Fruit fly (Drosophila melanogaster) whole organism, embryonic: ENCODE measurements around the gene CG11710.

Source experiments
- Atf6 ChIP-seq: fragments of 200-800 bp; sonication (Bioruptor generic); IDR thresholded peaks from 2 replicates; pipeline ENCODE4 v1.3.6; 2022; ENCODE audit warnings: missing biosample characterization, missing genetic modification characterization
- CG1024 ChIP-seq: fragments of 200-800 bp; sonication (Bioruptor generic); IDR thresholded peaks from 2 replicates; pipeline ENCODE4 v1.3.6; 2022; ENCODE audit warnings: missing biosample characterization, missing genetic modification characterization
- CG10321 ChIP-seq: fragments of 200-800 bp; sonication (Bioruptor generic); IDR thresholded peaks from 2 replicates; pipeline ENCODE4 v1.3.6; 2022; ENCODE audit warnings: missing biosample characterization, missing genetic modification characterization
- CG12391 ChIP-seq: fragments of 200-800 bp; sonication (Bioruptor generic); optimal IDR thresholded peaks from 3 replicates; lab custom pipeline; 2018; ENCODE audit warnings: missing biosample characterization, mild to moderate bottlenecking, missing genetic modification characterization, moderate library complexity
- CG13775 ChIP-seq: fragments of 200-800 bp; sonication (Bioruptor generic); optimal IDR thresholded peaks from 3 replicates; lab custom pipeline; 2017; ENCODE audit warnings: missing biosample characterization, mild to moderate bottlenecking, missing genetic modification characterization
- CG15696 ChIP-seq: fragments of 200-800 bp; sonication (Bioruptor generic); optimal IDR thresholded peaks from 2 replicates; lab custom pipeline; 2019; ENCODE audit warnings: missing biosample characterization, mild to moderate bottlenecking, missing genetic modification characterization, moderate library complexity
- CG2875 ChIP-seq: fragments of 200-800 bp; sonication (Bioruptor generic); optimal IDR thresholded peaks from 2 replicates; lab custom pipeline; 2017; ENCODE audit warnings: missing biosample characterization, mild to moderate bottlenecking, missing genetic modification characterization, missing genetic modification reagents
- CG31388 ChIP-seq: fragments of 200-800 bp; sonication (Bioruptor generic); optimal IDR thresholded peaks from 2 replicates; lab custom pipeline; 2016; ENCODE audit warnings: missing biosample characterization, missing genetic modification characterization
- CG3281 ChIP-seq: fragments of 200-800 bp; sonication (Bioruptor generic); optimal IDR thresholded peaks from 3 replicates; lab custom pipeline; 2017; ENCODE audit warnings: missing biosample characterization, mild to moderate bottlenecking, missing genetic modification characterization
- CG6689 ChIP-seq: fragments of 200-800 bp; sonication (Bioruptor generic); IDR thresholded peaks from 2 replicates; pipeline ENCODE4 v1.3.6; 2022; ENCODE audit warnings: missing biosample characterization, missing genetic modification characterization
- CG7839 ChIP-seq: fragments of 200-800 bp; sonication (Bioruptor generic); optimal IDR thresholded peaks from 3 replicates; lab custom pipeline; 2018; ENCODE audit warnings: missing biosample characterization, mild to moderate bottlenecking, missing genetic modification characterization, moderate library complexity
- CG8281 ChIP-seq: fragments of 200-800 bp; sonication (Bioruptor generic); optimal IDR thresholded peaks from 2 replicates; lab custom pipeline; 2018; ENCODE audit warnings: missing biosample characterization, mild to moderate bottlenecking, missing genetic modification characterization, moderate library complexity
- CG8478 ChIP-seq: fragments of >200 bp; optimal IDR thresholded peaks from 2 replicates; lab custom pipeline; 2018
- CG8924 ChIP-seq: fragments of 200-800 bp; optimal IDR thresholded peaks from 3 replicates; lab custom pipeline; 2019; ENCODE audit warnings: missing biosample characterization, mild to moderate bottlenecking, missing genetic modification characterization, moderate library complexity
- CG9727 ChIP-seq: fragments of 200-800 bp; sonication (Bioruptor generic); optimal IDR thresholded peaks from 3 replicates; lab custom pipeline; 2017; ENCODE audit warnings: missing biosample characterization, mild to moderate bottlenecking, missing genetic modification characterization
- CoRest ChIP-seq: fragments of 200-800 bp; sonication (Bioruptor generic); optimal IDR thresholded peaks from 3 replicates; lab custom pipeline; 2018; ENCODE audit warnings: missing biosample characterization, mild to moderate bottlenecking, missing genetic modification characterization, moderate library complexity
- D19B ChIP-seq: fragments of 200-800 bp; sonication (Bioruptor generic); optimal IDR thresholded peaks from 2 replicates; lab custom pipeline; 2017; ENCODE audit warnings: missing biosample characterization, mild to moderate bottlenecking, missing genetic modification characterization
- Fer1 ChIP-seq: fragments of 200-800 bp; sonication (Bioruptor generic); optimal IDR thresholded peaks from 2 replicates; lab custom pipeline; 2017; ENCODE audit warnings: missing biosample characterization, mild to moderate bottlenecking, missing genetic modification characterization
- GATAe ChIP-seq: fragments of 200-800 bp; sonication (Bioruptor generic); conservative IDR thresholded peaks from 2 replicates; pipeline ENCODE4 v1.3.6; 2022; ENCODE audit warnings: missing biosample characterization, missing genetic modification characterization
- Gug ChIP-seq: fragments of 200-800 bp; sonication (Bioruptor generic); IDR thresholded peaks from 4 replicates; pipeline ENCODE4 v1.3.6; 2022; ENCODE audit warnings: missing biosample characterization, missing genetic modification characterization
- HLH54F ChIP-seq: fragments of 200-800 bp; sonication (Bioruptor generic); optimal IDR thresholded peaks from 3 replicates; lab custom pipeline; 2016; ENCODE audit warnings: missing biosample characterization, missing genetic modification characterization
- Hsf ChIP-seq: fragments of 200-800 bp; sonication (Bioruptor generic); optimal IDR thresholded peaks from 3 replicates; lab custom pipeline; 2016; ENCODE audit warnings: missing biosample characterization, missing genetic modification characterization
- Oaz ChIP-seq: fragments of 200-800 bp; sonication (Bioruptor generic); IDR thresholded peaks from 2 replicates; pipeline ENCODE4 v1.3.6; 2022; ENCODE audit warnings: missing biosample characterization, missing genetic modification characterization
- Oli ChIP-seq: fragments of 200-800 bp; sonication (Bioruptor generic); optimal IDR thresholded peaks from 2 replicates; lab custom pipeline; 2018; ENCODE audit warnings: missing biosample characterization, mild to moderate bottlenecking, missing genetic modification characterization, moderate library complexity
- al ChIP-seq: fragments of 200-800 bp; sonication (Bioruptor generic); IDR thresholded peaks from 2 replicates; pipeline ENCODE4 v1.3.6; 2022; ENCODE audit warnings: missing biosample characterization, missing genetic modification characterization
- bab2 ChIP-seq: fragments of 200-800 bp; sonication (Bioruptor generic); optimal IDR thresholded peaks from 2 replicates; lab custom pipeline; 2016; ENCODE audit warnings: missing biosample characterization, missing genetic modification characterization
- cwo ChIP-seq: fragments of 200-800 bp; sonication (Bioruptor generic); optimal IDR thresholded peaks from 3 replicates; lab custom pipeline; 2017; ENCODE audit warnings: missing biosample characterization, missing genetic modification characterization, mild to moderate bottlenecking, moderate library complexity, missing genetic modification reagents
- danr ChIP-seq: fragments of 200-800 bp; sonication (Bioruptor generic); IDR thresholded peaks from 2 replicates; pipeline ENCODE4 v1.3.6; 2022; ENCODE audit warnings: missing biosample characterization, missing genetic modification characterization
- disco-r ChIP-seq: fragments of 200-800 bp; sonication (Bioruptor generic); optimal IDR thresholded peaks from 2 replicates; lab custom pipeline; 2016; ENCODE audit warnings: missing biosample characterization, missing genetic modification characterization
- dm ChIP-seq: fragments of 200-800 bp; sonication (Bioruptor generic); optimal IDR thresholded peaks from 3 replicates; lab custom pipeline; 2016; ENCODE audit warnings: missing biosample characterization, missing genetic modification characterization
- dmrt11E ChIP-seq: fragments of 200-800 bp; sonication (Bioruptor generic); optimal IDR thresholded peaks from 3 replicates; lab custom pipeline; 2018; ENCODE audit warnings: missing biosample characterization, mild to moderate bottlenecking, missing genetic modification characterization, moderate library complexity
- dmrt99B ChIP-seq: fragments of 200-800 bp; sonication (Bioruptor generic); optimal IDR thresholded peaks from 2 replicates; lab custom pipeline; 2018; ENCODE audit warnings: missing biosample characterization, mild to moderate bottlenecking, missing genetic modification characterization, moderate library complexity
- ems ChIP-seq: fragments of 200-800 bp; sonication (Bioruptor generic); optimal IDR thresholded peaks from 3 replicates; lab custom pipeline; 2016; ENCODE audit warnings: missing biosample characterization, missing genetic modification characterization
- gce ChIP-seq: fragments of 200-800 bp; sonication (Bioruptor generic); IDR thresholded peaks from 3 replicates; pipeline ENCODE4 v1.3.6; 2022; ENCODE audit warnings: missing biosample characterization, missing genetic modification characterization
- gem ChIP-seq: fragments of 200-800 bp; sonication (Bioruptor generic); optimal IDR thresholded peaks from 2 replicates; lab custom pipeline; 2019; ENCODE audit warnings: missing biosample characterization, mild to moderate bottlenecking, missing genetic modification characterization, moderate library complexity
- grau ChIP-seq: fragments of 200-800 bp; optimal IDR thresholded peaks from 3 replicates; lab custom pipeline; 2019; ENCODE audit warnings: missing biosample characterization, mild to moderate bottlenecking, missing genetic modification characterization, moderate library complexity
- gt ChIP-seq: fragments of 200-800 bp; sonication (Bioruptor generic); IDR thresholded peaks from 2 replicates; pipeline ENCODE4 v1.3.6; 2022; ENCODE audit warnings: missing biosample characterization, missing genetic modification characterization
- ind ChIP-seq: fragments of 200-800 bp; sonication (Bioruptor generic); optimal IDR thresholded peaks from 3 replicates; lab custom pipeline; 2016; ENCODE audit warnings: missing biosample characterization, missing genetic modification characterization
- jumu ChIP-seq: fragments of 200-800 bp; sonication (Bioruptor generic); optimal IDR thresholded peaks from 3 replicates; lab custom pipeline; 2016; ENCODE audit warnings: missing biosample characterization, missing genetic modification characterization
- kni ChIP-seq: fragments of 200-800 bp; sonication (Bioruptor generic); optimal IDR thresholded peaks from 3 replicates; lab custom pipeline; 2017; ENCODE audit warnings: mild to moderate bottlenecking, missing biosample characterization, missing genetic modification reagents, missing genetic modification characterization
- lbe ChIP-seq: fragments of 200-800 bp; sonication (Bioruptor generic); optimal IDR thresholded peaks from 2 replicates; lab custom pipeline; 2016; ENCODE audit warnings: missing biosample characterization, mild to moderate bottlenecking, missing genetic modification characterization
- lmd ChIP-seq: fragments of 200-800 bp; sonication (Bioruptor generic); IDR thresholded peaks from 2 replicates; pipeline ENCODE4 v1.3.6; 2022; ENCODE audit warnings: missing biosample characterization, missing genetic modification characterization
- luna ChIP-seq: fragments of 200-800 bp; sonication (Bioruptor generic); optimal IDR thresholded peaks from 2 replicates; lab custom pipeline; 2016; ENCODE audit warnings: missing biosample characterization, missing genetic modification characterization
- pan ChIP-seq, 4 experiments: fragments of >200 bp in 3 of 4; fragments of 200-800 bp in 1 of 4; sonication (Bioruptor generic) in 1 of 4; optimal IDR thresholded peaks in 3 of 4; IDR thresholded peaks in 1 of 4; 2 replicates each; pipeline versions ENCODE4 v1.3.6 to Lab custom; 2017 to 2022; ENCODE audit warnings: missing biosample characterization in 2 of 4, missing genetic modification characterization in 2 of 4, mixed read lengths in 1 of 4
- peb ChIP-seq: fragments of 200-800 bp; sonication (Bioruptor generic); IDR thresholded peaks from 2 replicates; pipeline ENCODE4 v1.3.6; 2022; ENCODE audit warnings: missing biosample characterization, missing genetic modification characterization
- pfk ChIP-seq: fragments of 200-800 bp; sonication (Bioruptor generic); optimal IDR thresholded peaks from 2 replicates; lab custom pipeline; 2018; ENCODE audit warnings: missing biosample characterization, mild to moderate bottlenecking, missing genetic modification characterization, moderate library complexity
- pum ChIP-seq: fragments of 200-800 bp; sonication (Bioruptor generic); optimal IDR thresholded peaks from 2 replicates; lab custom pipeline; 2016; ENCODE audit warnings: missing biosample characterization, missing genetic modification characterization
- rib ChIP-seq: fragments of 200-800 bp; sonication (Bioruptor generic); IDR thresholded peaks from 2 replicates; pipeline ENCODE4 v1.3.6; 2022; ENCODE audit warnings: missing biosample characterization, missing genetic modification characterization
- row ChIP-seq: fragments of 200-800 bp; sonication (Bioruptor generic); IDR thresholded peaks from 3 replicates; pipeline ENCODE4 v1.3.6; 2022; ENCODE audit warnings: missing biosample characterization, missing genetic modification characterization
- ssp ChIP-seq: fragments of 200-800 bp; sonication (Bioruptor generic); IDR thresholded peaks from 2 replicates; pipeline ENCODE4 v1.3.6; 2022; ENCODE audit warnings: missing biosample characterization, missing genetic modification characterization
- stwl ChIP-seq: fragments of 200-800 bp; sonication (Bioruptor generic); optimal IDR thresholded peaks from 3 replicates; lab custom pipeline; 2018; ENCODE audit warnings: missing biosample characterization, mild to moderate bottlenecking, missing genetic modification characterization, moderate library complexity
- unc-4 ChIP-seq: fragments of 200-800 bp; sonication (Bioruptor generic); IDR thresholded peaks from 2 replicates; pipeline ENCODE4 v1.3.6; 2022; ENCODE audit warnings: missing biosample characterization, missing genetic modification characterization; ENCODE audit not compliant: partially characterized antibody

CG11710 gene

dm6 chrX:20434534-20434933 lies 5.1 kb upstream of the CG11710 start (continued):
- no peak for TF ChIP-seq luna (GFP tag; lab: Kevin White, UChicago)
- peak; percentile 11 for TF ChIP-seq pum (GFP tag; lab: Kevin White, UChicago)
- TF ChIP-seq grau (tag; lab: Kevin White, UChicago): peak; percentile 44
- TF ChIP-seq jumu (GFP tag; lab: Kevin White, UChicago): no peak
- peak; percentile 13 for TF ChIP-seq CG8924 (tag; lab: Kevin White, UChicago)
- TF ChIP-seq Hsf (GFP tag; lab: Kevin White, UChicago): peak; percentile 6
- no peak for TF ChIP-seq pan (optimal IDR thresholded peaks at IDR 0.05; lab: Kevin White, UChicago)
- no peak for TF ChIP-seq pan (GFP tag; optimal IDR thresholded peaks at IDR 0.05 in 1 of 2, IDR thresholded peaks at IDR 0.05 in 1 of 2)
- no peak for TF ChIP-seq Oaz
- peak; percentile 45; the same call in 1 of the 2 replicates for TF ChIP-seq lmd (GFP tag; lab: Robert Waterston, UW)
- peak; percentile 41 for TF ChIP-seq CG7839 (tag; lab: Kevin White, UChicago)
- peak; percentile 15 for TF ChIP-seq ind (GFP tag; lab: Kevin White, UChicago)
- peak; percentile 19 for TF ChIP-seq Oli
- peak; percentile 53; the same call in 2 of the 3 replicates for TF ChIP-seq row (GFP tag; lab: Robert Waterston, UW)
- TF ChIP-seq ssp (GFP tag; lab: Robert Waterston, UW): no peak
- no peak for TF ChIP-seq CG15696 (tag; lab: Kevin White, UChicago)
- TF ChIP-seq HLH54F (GFP tag; lab: Kevin White, UChicago): peak; percentile 26
- TF ChIP-seq Fer1: peak; percentile 51
- TF ChIP-seq disco-r (GFP tag; lab: Kevin White, UChicago): no peak
- no peak for TF ChIP-seq gce (GFP tag; lab: Robert Waterston, UW)
- peak; percentile 11 for TF ChIP-seq ems (GFP tag; lab: Kevin White, UChicago)
- TF ChIP-seq CG1024: no peak
- no peak for TF ChIP-seq CG8281 (tag; lab: Kevin White, UChicago)
- no peak for TF ChIP-seq peb
- TF ChIP-seq CG12391: peak; percentile 15
- TF ChIP-seq CG8478: no peak
- TF ChIP-seq pfk (GFP tag; lab: Kevin White, UChicago): no peak
- no peak for TF ChIP-seq CG2875 (GFP tag; lab: Kevin White, UChicago)
- peak; percentile 60 for TF ChIP-seq Atf6 (GFP tag; lab: Robert Waterston, UW)
- no peak for TF ChIP-seq GATAe (GFP tag; lab: Robert Waterston, UW)
- peak; percentile 47 for TF ChIP-seq dmrt99B (tag; lab: Kevin White, UChicago)
- TF ChIP-seq al (GFP tag; lab: Robert Waterston, UW): no peak
- TF ChIP-seq CG6689 (GFP tag; lab: Robert Waterston, UW): no peak
- peak; percentile 33 for TF ChIP-seq CoRest
- TF ChIP-seq dm (GFP tag; lab: Kevin White, UChicago): no peak
- TF ChIP-seq lbe (GFP tag; lab: Kevin White, UChicago): no peak
- no peak for TF ChIP-seq unc-4 (GFP tag; lab: Robert Waterston, UW)
- TF ChIP-seq Gug: 0 out of 4 replicates have a peak, but pooled peaks have one; percentile 16
- TF ChIP-seq cwo (GFP tag; lab: Kevin White, UChicago): peak; percentile 39
- TF ChIP-seq dmrt11E (tag; lab: Kevin White, UChicago): no peak
- TF ChIP-seq gem (tag; lab: Kevin White, UChicago): peak; percentile 42
- TF ChIP-seq CG13775: peak; percentile 13
- peak; percentile 50 for TF ChIP-seq CG3281 (GFP tag; lab: Kevin White, UChicago)
- TF ChIP-seq danr (GFP tag; lab: Robert Waterston, UW): no peak
- peak; percentile 20 for TF ChIP-seq CG9727 (GFP tag; lab: Kevin White, UChicago)
- no peak for TF ChIP-seq gt (GFP tag; lab: Robert Waterston, UW)
- TF ChIP-seq bab2 (GFP tag; lab: Kevin White, UChicago): peak; percentile 10
- no peak for TF ChIP-seq D19B
- TF ChIP-seq kni: no peak
- no peak for TF ChIP-seq CG31388 (GFP tag; lab: Kevin White, UChicago)
- no peak for TF ChIP-seq CG10321
- no peak for TF ChIP-seq rib
- TF ChIP-seq stwl (tag; lab: Kevin White, UChicago): no peak
